Worm (Caenorhabditis elegans): ENCODE results near the gene phlp-2.
A peak's percentile ranks its signal among the peaks of the same experiment; 100 is the strongest.

Gene phlp-2

ce11 chrIII:4172210-4172609 lies 37.1 kb upstream of the phlp-2 start (continued):
- TF ChIP-seq egl-44 (GFP tag; IDR thresholded peaks at IDR 0.05) = no peak
- TF ChIP-seq nhr-27 (tag; optimal IDR thresholded peaks at IDR 0.05) = no peak
- no peak for TF ChIP-seq hmg-20 (GFP tag; IDR thresholded peaks at IDR 0.05)
- TF ChIP-seq F22D6.2 (tag; optimal IDR thresholded peaks at IDR 0.05) = no peak
- TF ChIP-seq Y53G8AR.9 (GFP tag; conservative IDR thresholded peaks at IDR 0.05) = peak; percentile 89
- no peak for TF ChIP-seq cebp-1 (GFP tag; IDR thresholded peaks at IDR 0.05)
- TF ChIP-seq cebp-1 (tag; optimal IDR thresholded peaks at IDR 0.05) = peak; percentile 41
- no peak for TF ChIP-seq lin-35 (GFP tag; optimal IDR thresholded peaks at IDR 0.05)
- TF ChIP-seq attf-6 (GFP tag; IDR thresholded peaks at IDR 0.05) = 0 out of 2 replicates have a peak, but pooled peaks have one; percentile 29
- no peak for TF ChIP-seq ztf-28 (GFP tag; IDR thresholded peaks at IDR 0.05)
- TF ChIP-seq gei-17 (GFP tag; optimal IDR thresholded peaks at IDR 0.05) = no peak
- no peak for TF ChIP-seq let-526 (GFP tag; IDR thresholded peaks at IDR 0.05)
- TF ChIP-seq ZK185.1 (tag; optimal IDR thresholded peaks at IDR 0.05; ENCODE audit: poor library complexity, severe bottlenecking) = no peak
- TF ChIP-seq repo-1 (tag; optimal IDR thresholded peaks at IDR 0.05) = peak; percentile 82
- no peak for TF ChIP-seq efl-1 (GFP tag; optimal IDR thresholded peaks at IDR 0.05)
- peak; percentile 76; the same call in 1 of the 2 replicates for TF ChIP-seq aptf-3 (GFP tag; IDR thresholded peaks at IDR 0.05)
- peak; percentile 13 for TF ChIP-seq dpff-1 (tag; optimal IDR thresholded peaks at IDR 0.05)
- no peak for TF ChIP-seq F23B12.7 (tag; optimal IDR thresholded peaks at IDR 0.05; ENCODE audit: insufficient read depth)
- TF ChIP-seq somi-1 (GFP tag; optimal IDR thresholded peaks at IDR 0.05) = no peak
- TF ChIP-seq sea-2 (GFP tag; IDR thresholded peaks at IDR 0.05) = no peak
- TF ChIP-seq ceh-91 (GFP tag; IDR thresholded peaks at IDR 0.05) = no peak
- 0 out of 2 replicates have a peak, but pooled peaks have one; percentile 31 for TF ChIP-seq ztf-25 (GFP tag; IDR thresholded peaks at IDR 0.05)
- TF ChIP-seq akir-1 (GFP tag; optimal IDR thresholded peaks at IDR 0.05) = no peak
- no peak for TF ChIP-seq rpc-1 (optimal IDR thresholded peaks at IDR 0.05)
- TF ChIP-seq rpc-1 (tag; optimal IDR thresholded peaks at IDR 0.05) = peak; percentile 7
- no peak for TF ChIP-seq F57C9.4 (tag; optimal IDR thresholded peaks at IDR 0.05)
- peak; percentile 52 for TF ChIP-seq xnd-1 (tag; optimal IDR thresholded peaks at IDR 0.05)
- TF ChIP-seq F49E8.2 (tag; optimal IDR thresholded peaks at IDR 0.05; ENCODE audit: insufficient read depth) = peak; percentile 82
- peak; percentile 47 for TF ChIP-seq tbp1 (GFP tag; optimal IDR thresholded peaks at IDR 0.05)
- TF ChIP-seq T07F8.4 (tag; optimal IDR thresholded peaks at IDR 0.05) = no peak
- TF ChIP-seq nfyb-1 (GFP tag; IDR thresholded peaks at IDR 0.05) = peak; percentile 47; the same call in 1 of the 2 replicates
- TF ChIP-seq ztf-6 (GFP tag; IDR thresholded peaks at IDR 0.05) = no peak
- peak; percentile 41 for TF ChIP-seq lsl-1 (GFP tag; optimal IDR thresholded peaks at IDR 0.05)
- TF ChIP-seq snpc-1.3 (tag; optimal IDR thresholded peaks at IDR 0.05; ENCODE audit: insufficient read depth) = peak; percentile 77
- peak; percentile 9; the same call in 1 of the 2 replicates for TF ChIP-seq F39B2.1 (GFP tag; IDR thresholded peaks at IDR 0.05)
- no peak for TF ChIP-seq zfh-2 (GFP tag; conservative IDR thresholded peaks at IDR 0.05)
- TF ChIP-seq C17E4.6 (GFP tag; IDR thresholded peaks at IDR 0.05) = no peak
- TF ChIP-seq pha-4 (tag; optimal IDR thresholded peaks at IDR 0.05) = no peak
- TF ChIP-seq lin-40 (tag; optimal IDR thresholded peaks at IDR 0.05) = no peak
- no peak for TF ChIP-seq tbx-9 (tag; optimal IDR thresholded peaks at IDR 0.05; ENCODE audit: borderline replicate concordance)
- TF ChIP-seq unc-130 (GFP tag; optimal IDR thresholded peaks at IDR 0.05) = peak; percentile 69
- TF ChIP-seq athp-1 (tag; optimal IDR thresholded peaks at IDR 0.05) = peak; percentile 88
- TF ChIP-seq ekl-4 (GFP tag; IDR thresholded peaks at IDR 0.05) = peak; percentile 70
- TF ChIP-seq Y95B8A.8 (GFP tag; IDR thresholded peaks at IDR 0.05) = 0 out of 2 replicates have a peak, but pooled peaks have one; percentile 15
- no peak for TF ChIP-seq sptf-2 (GFP tag; optimal IDR thresholded peaks at IDR 0.05)
- TF ChIP-seq F33H1.4 (GFP tag; IDR thresholded peaks at IDR 0.05) = no peak
- TF ChIP-seq B0035.1 (tag; optimal IDR thresholded peaks at IDR 0.05) = no peak
- no peak for TF ChIP-seq B0261.1 (tag; optimal IDR thresholded peaks at IDR 0.05)
- TF ChIP-seq hlh-26 (GFP tag; conservative IDR thresholded peaks at IDR 0.05) = no peak
